Fruit fly (Drosophila melanogaster): ENCODE data around the gene Jhbp12.
A peak's percentile ranks its signal among the peaks of the same experiment; 100 is the strongest.

The Jhbp12 gene

DNA sequence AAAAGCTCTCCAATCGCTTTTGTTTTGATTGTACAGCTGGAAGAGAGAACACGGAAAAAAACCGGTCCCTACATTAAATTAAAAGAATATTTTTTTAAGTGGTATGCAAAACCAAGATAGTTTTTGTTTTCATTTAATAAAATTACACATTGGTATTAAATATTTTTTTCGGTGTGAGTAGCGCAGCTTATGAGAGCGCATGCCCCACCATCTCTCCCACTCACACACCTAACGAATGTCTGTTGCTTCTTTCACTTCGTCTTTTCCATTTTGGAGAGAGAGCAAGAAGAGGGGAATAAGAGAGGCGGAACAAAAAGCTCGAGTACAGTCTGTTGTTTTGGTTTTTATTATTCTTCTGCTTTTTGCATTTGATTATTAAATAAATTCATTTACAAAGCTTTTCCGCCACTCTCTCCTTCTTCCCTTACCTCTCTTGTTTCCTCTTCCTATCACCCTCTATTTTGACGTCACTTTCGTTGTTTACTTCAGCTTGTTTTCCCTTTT lies 48.0 kb downstream of the Jhbp12 start:
- peak; percentile 99 for TF ChIP-seq CG8119 (GFP tag; IDR thresholded peaks at IDR 0.05)
- TF ChIP-seq fd85E (GFP tag; optimal IDR thresholded peaks at IDR 0.05): peak; percentile 96
- peak; percentile 99 for TF ChIP-seq CG31627 (GFP tag; optimal IDR thresholded peaks at IDR 0.05)
- TF ChIP-seq dsx (GFP tag; optimal IDR thresholded peaks at IDR 0.05; ENCODE audit: poor library complexity, severe bottlenecking): peak; percentile 95
- peak; percentile 99 for TF ChIP-seq topi (GFP tag; optimal IDR thresholded peaks at IDR 0.05)
- peak; percentile 100 for TF ChIP-seq Eip78C (GFP tag)
- peak; percentile 100 for TF ChIP-seq CG6163 (GFP tag; IDR thresholded peaks at IDR 0.05)
- peak; percentile 99 for TF ChIP-seq CG34406 (GFP tag; optimal IDR thresholded peaks at IDR 0.05)
- peak; percentile 86 to 95 for TF ChIP-seq ss (GFP tag; optimal IDR thresholded peaks at IDR 0.05)
- peak; percentile 98 for TF ChIP-seq Eip93F (GFP tag; optimal IDR thresholded peaks at IDR 0.05)
- peak; percentile 96 for TF ChIP-seq Ets21C (GFP tag; optimal IDR thresholded peaks at IDR 0.05)
- peak; percentile 99 for TF ChIP-seq Lpt (GFP tag; optimal IDR thresholded peaks at IDR 0.05)
- peak; percentile 98 for TF ChIP-seq OdsH (GFP tag; optimal IDR thresholded peaks at IDR 0.05)
- peak; percentile 100 for TF ChIP-seq CG15336 (GFP tag; IDR thresholded peaks at IDR 0.05)
- peak; percentile 98 for TF ChIP-seq CG10631 (GFP tag; optimal IDR thresholded peaks at IDR 0.05)
- peak; percentile 98 for TF ChIP-seq Gug (GFP tag; IDR thresholded peaks at IDR 0.05)
- TF ChIP-seq CG16779 (tag; optimal IDR thresholded peaks at IDR 0.05): peak; percentile 96
- peak; percentile 99 for TF ChIP-seq CG3919 (GFP tag; optimal IDR thresholded peaks at IDR 0.05)
- TF ChIP-seq dac (GFP tag; optimal IDR thresholded peaks at IDR 0.05): peak; percentile 94
- peak; percentile 99 for TF ChIP-seq Eip75B (GFP tag; optimal IDR thresholded peaks at IDR 0.05)
- TF ChIP-seq CG7368 (GFP tag; optimal IDR thresholded peaks at IDR 0.05): peak; percentile 98
- TF ChIP-seq Blimp-1 (GFP tag; optimal IDR thresholded peaks at IDR 0.05): peak; percentile 92
- peak; percentile 93 for TF ChIP-seq CG4318 (GFP tag; optimal IDR thresholded peaks at IDR 0.05)
- peak; percentile 95 for TF ChIP-seq CG11902 (GFP tag; optimal IDR thresholded peaks at IDR 0.05)
- peak; percentile 98 for TF ChIP-seq cyc (GFP tag; optimal IDR thresholded peaks at IDR 0.05)
- TF ChIP-seq svp (GFP tag): peak; percentile 100
- peak; percentile 99 for TF ChIP-seq vri (GFP tag; optimal IDR thresholded peaks at IDR 0.05)
- TF ChIP-seq achi (GFP tag; optimal IDR thresholded peaks at IDR 0.05): peak; percentile 98
- TF ChIP-seq pdm3 (GFP tag; optimal IDR thresholded peaks at IDR 0.05): peak; percentile 99
- TF ChIP-seq CG6808 (GFP tag; optimal IDR thresholded peaks at IDR 0.05): peak; percentile 89
- peak; percentile 98 for TF ChIP-seq CG6276 (GFP tag; optimal IDR thresholded peaks at IDR 0.05)
- peak; percentile 98 for TF ChIP-seq net (GFP tag; optimal IDR thresholded peaks at IDR 0.05)
- TF ChIP-seq fkh (GFP tag; optimal IDR thresholded peaks at IDR 0.05): peak; percentile 92
- peak; percentile 94 for TF ChIP-seq Sox15 (GFP tag; optimal IDR thresholded peaks at IDR 0.05)
- peak; percentile 92 for TF ChIP-seq fd59A (GFP tag; optimal IDR thresholded peaks at IDR 0.05)
- TF ChIP-seq CG1621 (tag; optimal IDR thresholded peaks at IDR 0.05): peak; percentile 92
- peak; percentile 98 for TF ChIP-seq Hr39 (GFP tag; optimal IDR thresholded peaks at IDR 0.05)
- TF ChIP-seq eg (GFP tag; IDR thresholded peaks at IDR 0.05): peak; percentile 100
- TF ChIP-seq CG8319 (GFP tag; optimal IDR thresholded peaks at IDR 0.05): peak; percentile 96
- peak; percentile 95 for TF ChIP-seq CG10669 (GFP tag; optimal IDR thresholded peaks at IDR 0.05)
- TF ChIP-seq CG8632 (GFP tag; optimal IDR thresholded peaks at IDR 0.05): peak; percentile 99
- peak; percentile 99 for TF ChIP-seq Sox14 (GFP tag; optimal IDR thresholded peaks at IDR 0.05)
- peak; percentile 98 for TF ChIP-seq CG6792 (GFP tag; optimal IDR thresholded peaks at IDR 0.05)
- TF ChIP-seq CG32006 (GFP tag; optimal IDR thresholded peaks at IDR 0.05): peak; percentile 99
- peak; percentile 99 for TF ChIP-seq Sox102F (GFP tag; optimal IDR thresholded peaks at IDR 0.05)
- peak; percentile 96 for TF ChIP-seq CG3032 (tag; optimal IDR thresholded peaks at IDR 0.05)
- TF ChIP-seq acj6 (GFP tag; optimal IDR thresholded peaks at IDR 0.05): peak; percentile 99
- TF ChIP-seq spab (GFP tag; optimal IDR thresholded peaks at IDR 0.05): peak; percentile 94
- TF ChIP-seq Hr38 (GFP tag; optimal IDR thresholded peaks at IDR 0.05): peak; percentile 62
- peak; percentile 92 to 96 for TF ChIP-seq salr (GFP tag; optimal IDR thresholded peaks at IDR 0.05)
- peak; percentile 99 for TF ChIP-seq Smox (GFP tag; optimal IDR thresholded peaks at IDR 0.05)
- peak; percentile 94 for TF ChIP-seq CG9139 (GFP tag; optimal IDR thresholded peaks at IDR 0.05)
